Fruit fly (Drosophila melanogaster) whole organism, embryonic: Measurements from ENCODE around the gene CG32971.

Experiments used
- Asciz ChIP-seq: fragments of 200-800 bp; sonication (Bioruptor generic); optimal IDR thresholded peaks from 2 replicates; lab custom pipeline; 2017; ENCODE audit warnings: missing biosample characterization, mild to moderate bottlenecking, missing genetic modification characterization, missing genetic modification reagents
- Atf6 ChIP-seq: fragments of 200-800 bp; sonication (Bioruptor generic); IDR thresholded peaks from 2 replicates; pipeline ENCODE4 v1.3.6; 2022; ENCODE audit warnings: missing biosample characterization, missing genetic modification characterization
- CG10654 ChIP-seq: fragments of 200-800 bp; sonication (Bioruptor generic); optimal IDR thresholded peaks from 2 replicates; lab custom pipeline; 2016; ENCODE audit warnings: missing biosample characterization, missing genetic modification characterization
- CG14014 ChIP-seq: fragments of 200-800 bp; sonication (Bioruptor generic); IDR thresholded peaks from 2 replicates; pipeline ENCODE4 v1.3.6; 2022; ENCODE audit warnings: missing biosample characterization, missing genetic modification characterization
- CG15269 ChIP-seq: fragments of 200-800 bp; sonication (Bioruptor generic); optimal IDR thresholded peaks from 2 replicates; lab custom pipeline; 2018; ENCODE audit warnings: missing biosample characterization, mild to moderate bottlenecking, missing genetic modification characterization, moderate library complexity
- CG15696 ChIP-seq: fragments of 200-800 bp; sonication (Bioruptor generic); optimal IDR thresholded peaks from 2 replicates; lab custom pipeline; 2019; ENCODE audit warnings: missing biosample characterization, mild to moderate bottlenecking, missing genetic modification characterization, moderate library complexity
- CG1602 ChIP-seq: fragments of 200-800 bp; sonication (Bioruptor generic); optimal IDR thresholded peaks from 3 replicates; lab custom pipeline; 2016; ENCODE audit warnings: missing biosample characterization, missing genetic modification characterization
- CG17359 ChIP-seq: fragments of 200-800 bp; sonication (Bioruptor generic); optimal IDR thresholded peaks from 3 replicates; lab custom pipeline; 2018; ENCODE audit warnings: missing biosample characterization, mild to moderate bottlenecking, missing genetic modification characterization, moderate library complexity
- CG17385 ChIP-seq: fragments of 200-800 bp; sonication (Bioruptor generic); optimal IDR thresholded peaks from 3 replicates; lab custom pipeline; 2018; ENCODE audit warnings: missing biosample characterization, mild to moderate bottlenecking, missing genetic modification characterization
- CG17829 ChIP-seq: fragments of 200-800 bp; optimal IDR thresholded peaks from 2 replicates; lab custom pipeline; 2019; ENCODE audit warnings: missing biosample characterization, mild to moderate bottlenecking, missing genetic modification characterization, moderate library complexity
- CG18262 ChIP-seq: fragments of 200-800 bp; optimal IDR thresholded peaks from 3 replicates; lab custom pipeline; 2019; ENCODE audit warnings: missing biosample characterization, mild to moderate bottlenecking, missing genetic modification characterization, moderate library complexity
- CG2875 ChIP-seq: fragments of 200-800 bp; sonication (Bioruptor generic); optimal IDR thresholded peaks from 2 replicates; lab custom pipeline; 2017; ENCODE audit warnings: missing biosample characterization, mild to moderate bottlenecking, missing genetic modification characterization, missing genetic modification reagents
- CG3726 ChIP-seq: fragments of 200-800 bp; sonication (Bioruptor generic); IDR thresholded peaks from 3 replicates; pipeline ENCODE4, ENCODE4 v1.3.6; 2022; ENCODE audit warnings: missing biosample characterization, missing genetic modification characterization
- CG4424 ChIP-seq: fragments of 200-800 bp; sonication (Bioruptor generic); optimal IDR thresholded peaks from 3 replicates; lab custom pipeline; 2016; ENCODE audit warnings: missing biosample characterization, missing genetic modification characterization
- CG6689 ChIP-seq: fragments of 200-800 bp; sonication (Bioruptor generic); IDR thresholded peaks from 2 replicates; pipeline ENCODE4 v1.3.6; 2022; ENCODE audit warnings: missing biosample characterization, missing genetic modification characterization
- CG6854 ChIP-seq: fragments of 200-800 bp; sonication (Bioruptor generic); optimal IDR thresholded peaks from 3 replicates; lab custom pipeline; 2017; ENCODE audit warnings: missing biosample characterization, mild to moderate bottlenecking, missing genetic modification characterization
- CG7839 ChIP-seq: fragments of 200-800 bp; sonication (Bioruptor generic); optimal IDR thresholded peaks from 3 replicates; lab custom pipeline; 2018; ENCODE audit warnings: missing biosample characterization, mild to moderate bottlenecking, missing genetic modification characterization, moderate library complexity
- CG8290 ChIP-seq, 3 experiments: fragments of 200-800 bp; sonication (Bioruptor generic); optimal IDR thresholded peaks; 2 replicates each; lab custom pipeline; 2016 to 2019; ENCODE audit warnings: missing biosample characterization in 3 of 3, missing genetic modification characterization in 3 of 3, mild to moderate bottlenecking in 2 of 3, moderate library complexity in 1 of 3
- CG8765 ChIP-seq: fragments of 200-800 bp; sonication (Bioruptor generic); IDR thresholded peaks from 2 replicates; pipeline ENCODE4 v1.3.6; 2022; ENCODE audit warnings: missing biosample characterization, missing genetic modification characterization
- CG9817 ChIP-seq: fragments of 200-800 bp; sonication (Bioruptor generic); optimal IDR thresholded peaks from 2 replicates; lab custom pipeline; 2018; ENCODE audit warnings: missing biosample characterization, mild to moderate bottlenecking, missing genetic modification characterization, moderate library complexity
- Drgx ChIP-seq: fragments of 200-800 bp; sonication (Bioruptor generic); IDR thresholded peaks from 2 replicates; pipeline ENCODE4 v1.3.6; 2022; ENCODE audit warnings: missing biosample characterization, missing genetic modification characterization
- Fer3 ChIP-seq: fragments of 200-800 bp; sonication (Bioruptor generic); optimal IDR thresholded peaks from 2 replicates; lab custom pipeline; 2018; ENCODE audit warnings: missing biosample characterization, mild to moderate bottlenecking, missing genetic modification characterization, moderate library complexity
- HLH4C ChIP-seq: fragments of 200-800 bp; sonication (Bioruptor generic); IDR thresholded peaks from 3 replicates; pipeline ENCODE4 v1.3.6; 2022; ENCODE audit warnings: missing biosample characterization, missing genetic modification characterization; ENCODE audit not compliant: partially characterized antibody
- MESR4 ChIP-seq: fragments of 200-800 bp; sonication (Bioruptor generic); optimal IDR thresholded peaks from 2 replicates; lab custom pipeline; 2018; ENCODE audit warnings: missing biosample characterization, mild to moderate bottlenecking, missing genetic modification characterization, moderate library complexity
- Oaz ChIP-seq: fragments of 200-800 bp; sonication (Bioruptor generic); IDR thresholded peaks from 2 replicates; pipeline ENCODE4 v1.3.6; 2022; ENCODE audit warnings: missing biosample characterization, missing genetic modification characterization
- PHDP ChIP-seq: fragments of 200-800 bp; sonication (Bioruptor generic); optimal IDR thresholded peaks from 3 replicates; lab custom pipeline; 2018; ENCODE audit warnings: missing biosample characterization, mild to moderate bottlenecking, missing genetic modification characterization, moderate library complexity
- Xbp1 ChIP-seq: fragments of 200-800 bp; sonication (Bioruptor generic); optimal IDR thresholded peaks from 3 replicates; lab custom pipeline; 2016; ENCODE audit warnings: missing biosample characterization, mild to moderate bottlenecking, missing genetic modification characterization
- Xrp1 ChIP-seq: fragments of 200-800 bp; sonication (Bioruptor generic); IDR thresholded peaks from 2 replicates; pipeline ENCODE4 v1.3.6; 2022; ENCODE audit warnings: missing biosample characterization, missing genetic modification characterization
- abd-A ChIP-seq: fragments of 200-800 bp; sonication (Bioruptor generic); optimal IDR thresholded peaks from 3 replicates; lab custom pipeline; 2019; ENCODE audit warnings: missing biosample characterization, mild to moderate bottlenecking, missing genetic modification characterization, moderate library complexity
- aop ChIP-seq: fragments of 200-800 bp; sonication (Bioruptor generic); IDR thresholded peaks from 2 replicates; pipeline ENCODE4 v1.3.6; 2022; ENCODE audit warnings: missing biosample characterization, missing genetic modification characterization
- bsh ChIP-seq, 2 experiments: fragments of 200-800 bp; sonication (Bioruptor generic); optimal IDR thresholded peaks; 2 replicates each; lab custom pipeline; 2017 to 2018; ENCODE audit warnings: mild to moderate bottlenecking in 2 of 2, missing biosample characterization in 2 of 2, missing genetic modification characterization in 2 of 2, moderate library complexity in 1 of 2
- crp ChIP-seq, 2 experiments: fragments of 200-800 bp; sonication (Bioruptor generic); optimal IDR thresholded peaks; 2 replicates in 1 of 2; 3 replicates in 1 of 2; lab custom pipeline; 2017; ENCODE audit warnings: missing biosample characterization in 2 of 2, missing genetic modification characterization in 2 of 2, mild to moderate bottlenecking in 1 of 2, moderate library complexity in 1 of 2
- dmrt11E ChIP-seq: fragments of 200-800 bp; sonication (Bioruptor generic); optimal IDR thresholded peaks from 3 replicates; lab custom pipeline; 2018; ENCODE audit warnings: missing biosample characterization, mild to moderate bottlenecking, missing genetic modification characterization, moderate library complexity
- dmrt99B ChIP-seq: fragments of 200-800 bp; sonication (Bioruptor generic); optimal IDR thresholded peaks from 2 replicates; lab custom pipeline; 2018; ENCODE audit warnings: missing biosample characterization, mild to moderate bottlenecking, missing genetic modification characterization, moderate library complexity
- eve ChIP-seq, 2 experiments: fragments of >200 bp; optimal IDR thresholded peaks; 2 replicates each; lab custom pipeline; 2017; ENCODE audit warnings: missing biosample characterization in 2 of 2, missing genetic modification characterization in 2 of 2
- gem ChIP-seq: fragments of 200-800 bp; sonication (Bioruptor generic); optimal IDR thresholded peaks from 2 replicates; lab custom pipeline; 2019; ENCODE audit warnings: missing biosample characterization, mild to moderate bottlenecking, missing genetic modification characterization, moderate library complexity
- gfzf ChIP-seq: fragments of 200-800 bp; sonication (Bioruptor generic); optimal IDR thresholded peaks from 2 replicates; lab custom pipeline; 2016; ENCODE audit warnings: missing biosample characterization, mild to moderate bottlenecking, missing genetic modification characterization, moderate library complexity
- grau ChIP-seq: fragments of 200-800 bp; optimal IDR thresholded peaks from 3 replicates; lab custom pipeline; 2019; ENCODE audit warnings: missing biosample characterization, mild to moderate bottlenecking, missing genetic modification characterization, moderate library complexity
- gro ChIP-seq: fragments of 200-800 bp; sonication (Bioruptor generic); optimal IDR thresholded peaks from 2 replicates; lab custom pipeline; 2016; ENCODE audit warnings: missing biosample characterization, missing genetic modification characterization
- hkb ChIP-seq, 2 experiments: fragments of 200-800 bp in 1 of 2; fragments of >200 bp in 1 of 2; sonication (Bioruptor generic) in 1 of 2; IDR thresholded peaks in 1 of 2; optimal IDR thresholded peaks in 1 of 2; 2 replicates each; pipeline versions ENCODE4 v1.3.6 to Lab custom; 2017 to 2022; ENCODE audit warnings: missing biosample characterization in 1 of 2, missing genetic modification characterization in 1 of 2
- ind ChIP-seq: fragments of 200-800 bp; sonication (Bioruptor generic); optimal IDR thresholded peaks from 3 replicates; lab custom pipeline; 2016; ENCODE audit warnings: missing biosample characterization, missing genetic modification characterization
- nmo ChIP-seq: fragments of 200-800 bp; sonication (Bioruptor generic); optimal IDR thresholded peaks from 2 replicates; lab custom pipeline; 2018; ENCODE audit warnings: missing biosample characterization, mild to moderate bottlenecking, missing genetic modification characterization, moderate library complexity
- phol ChIP-seq: fragments of 200-800 bp; sonication (Bioruptor generic); optimal IDR thresholded peaks from 3 replicates; lab custom pipeline; 2018; ENCODE audit warnings: missing biosample characterization, mild to moderate bottlenecking, missing genetic modification characterization, moderate library complexity
- slbo ChIP-seq: fragments of 200-800 bp; sonication (Bioruptor generic); IDR thresholded peaks from 2 replicates; pipeline ENCODE4 v1.3.6; 2022; ENCODE audit warnings: missing biosample characterization, missing genetic modification characterization
- stwl ChIP-seq: fragments of 200-800 bp; sonication (Bioruptor generic); optimal IDR thresholded peaks from 3 replicates; lab custom pipeline; 2018; ENCODE audit warnings: missing biosample characterization, mild to moderate bottlenecking, missing genetic modification characterization, moderate library complexity
- unpg ChIP-seq: fragments of 200-800 bp; sonication (Bioruptor generic); optimal IDR thresholded peaks from 3 replicates; lab custom pipeline; 2018; ENCODE audit warnings: missing biosample characterization, mild to moderate bottlenecking, missing genetic modification characterization, moderate library complexity
- zen ChIP-seq: fragments of 200-800 bp; sonication (Bioruptor generic); optimal IDR thresholded peaks from 3 replicates; lab custom pipeline; 2018; ENCODE audit warnings: missing biosample characterization, mild to moderate bottlenecking, missing genetic modification characterization, moderate library complexity

The CG32971 gene

dm6 chr2L:14252271-14252870, 22.2 kb upstream of the CG32971 start (continued):
- no peak for TF ChIP-seq MESR4 (GFP tag; lab: Kevin White, UChicago)
- peak; percentile 72 for TF ChIP-seq CG18262 (tag; lab: Kevin White, UChicago)
- TF ChIP-seq CG3726 = no peak
- TF ChIP-seq slbo (GFP tag; lab: Robert Waterston, UW) = peak; percentile 57; the same call in 1 of the 2 replicates
- no peak for TF ChIP-seq eve (GFP tag; optimal IDR thresholded peaks at IDR 0.05; lab: Kevin White, UChicago)
- no peak for TF ChIP-seq CG6854 (GFP tag; lab: Kevin White, UChicago)
- no peak for TF ChIP-seq ind
- peak; percentile 51 for TF ChIP-seq CG17359 (tag; lab: Kevin White, UChicago)
- TF ChIP-seq Xbp1 (GFP tag; lab: Kevin White, UChicago) = peak; percentile 27
- peak; percentile 6 for TF ChIP-seq Asciz (GFP tag; lab: Kevin White, UChicago)
- no peak for TF ChIP-seq hkb (optimal IDR thresholded peaks at IDR 0.05; lab: Kevin White, UChicago)
- peak; percentile 33; the same call in 1 of the 2 replicates for TF ChIP-seq hkb (GFP tag; IDR thresholded peaks at IDR 0.05; lab: Robert Waterston, UW)
- peak; percentile 10 for TF ChIP-seq CG10654 (GFP tag; lab: Kevin White, UChicago)
- TF ChIP-seq gro (GFP tag; lab: Kevin White, UChicago) = no peak
- peak; percentile 65 for TF ChIP-seq CG7839
- TF ChIP-seq zen (tag; lab: Kevin White, UChicago) = peak; percentile 58
- peak; percentile 77 for TF ChIP-seq gem
- TF ChIP-seq CG17385 (GFP tag; lab: Kevin White, UChicago) = peak; percentile 17
- peak; percentile 67 for TF ChIP-seq PHDP (tag; lab: Kevin White, UChicago)
- TF ChIP-seq CG6689 = peak; percentile 62
- peak in 1 of 2 experiments; percentile 56 for TF ChIP-seq bsh (GFP tag; optimal IDR thresholded peaks at IDR 0.05; lab: Kevin White, UChicago)
- peak; percentile 50 for TF ChIP-seq dmrt11E
- TF ChIP-seq Xrp1 = peak; percentile 56; the same call in 1 of the 2 replicates
- no peak for TF ChIP-seq aop (GFP tag; lab: Robert Waterston, UW)
- TF ChIP-seq grau = peak; percentile 61
- peak; percentile 32 for TF ChIP-seq CG4424 (GFP tag; lab: Kevin White, UChicago)
- no peak for TF ChIP-seq HLH4C (GFP tag; lab: Robert Waterston, UW)
- peak; percentile 42 for TF ChIP-seq stwl (tag; lab: Kevin White, UChicago)
- peak; percentile 55 for TF ChIP-seq CG17829 (tag; lab: Kevin White, UChicago)
- no peak for TF ChIP-seq Atf6 (GFP tag; lab: Robert Waterston, UW)
- TF ChIP-seq CG8765 (GFP tag; lab: Robert Waterston, UW) = no peak
- TF ChIP-seq CG8290 (GFP tag; optimal IDR thresholded peaks at IDR 0.05; lab: Kevin White, UChicago) = peak; percentile 32
- no peak for TF ChIP-seq CG8290 (tag; optimal IDR thresholded peaks at IDR 0.05; lab: Kevin White, UChicago)
- no peak for TF ChIP-seq abd-A (tag; lab: Kevin White, UChicago)
- TF ChIP-seq nmo (GFP tag; lab: Kevin White, UChicago) = peak; percentile 56
- peak; percentile 13 for TF ChIP-seq CG15696 (tag; lab: Kevin White, UChicago)
- peak; percentile 37 for TF ChIP-seq Fer3 (tag; lab: Kevin White, UChicago)
- no peak for TF ChIP-seq crp (GFP tag; optimal IDR thresholded peaks at IDR 0.05; lab: Kevin White, UChicago)
- TF ChIP-seq CG14014 (GFP tag; lab: Robert Waterston, UW) = no peak
- TF ChIP-seq CG1602 = peak; percentile 14
- 0 out of 2 replicates have a peak, but pooled peaks have one; percentile 12 for TF ChIP-seq Drgx (GFP tag; lab: Robert Waterston, UW)
- no peak for TF ChIP-seq gfzf
- TF ChIP-seq dmrt99B (tag; lab: Kevin White, UChicago) = peak; percentile 62
- TF ChIP-seq CG9817 (tag; lab: Kevin White, UChicago) = peak; percentile 9
- TF ChIP-seq CG2875 (GFP tag; lab: Kevin White, UChicago) = no peak
- TF ChIP-seq phol (tag; lab: Kevin White, UChicago) = peak; percentile 75
- peak; percentile 67 for TF ChIP-seq unpg (GFP tag; lab: Kevin White, UChicago)
- TF ChIP-seq Oaz (GFP tag; lab: Robert Waterston, UW) = no peak
- TF ChIP-seq CG15269 = peak; percentile 39
